Fruit fly (Drosophila melanogaster) whole organism, embryonic: Measurements from ENCODE around the gene moody.

ENCODE experiments used
- Adf1 ChIP-seq: fragments of 200-800 bp; sonication (Bioruptor generic); IDR thresholded peaks from 2 replicates; pipeline ENCODE4 v1.3.6; 2022; ENCODE audit warnings: missing biosample characterization, missing genetic modification characterization
- CG10565 ChIP-seq: fragments of 200-800 bp; sonication (Bioruptor generic); optimal IDR thresholded peaks from 3 replicates; lab custom pipeline; 2016; ENCODE audit warnings: missing biosample characterization, mild to moderate bottlenecking, missing genetic modification characterization
- CG10979 ChIP-seq: fragments of 200-800 bp; sonication (Bioruptor generic); optimal IDR thresholded peaks from 2 replicates; lab custom pipeline; 2018; ENCODE audit warnings: missing biosample characterization, mild to moderate bottlenecking, missing genetic modification characterization, moderate library complexity
- CG11247 ChIP-seq: fragments of 200-800 bp; sonication (Bioruptor generic); IDR thresholded peaks from 2 replicates; pipeline ENCODE4 v1.3.6; 2022; ENCODE audit warnings: missing biosample characterization, missing genetic modification characterization
- CG11398 ChIP-seq: fragments of 200-800 bp; sonication (Bioruptor generic); optimal IDR thresholded peaks from 2 replicates; lab custom pipeline; 2016; ENCODE audit warnings: missing biosample characterization, missing genetic modification characterization
- CG11723 ChIP-seq: fragments of 200-800 bp; sonication (Bioruptor generic); optimal IDR thresholded peaks from 2 replicates; lab custom pipeline; 2017; ENCODE audit warnings: missing biosample characterization, mild to moderate bottlenecking, missing genetic modification characterization
- CG13894 ChIP-seq: fragments of 200-800 bp; sonication (Bioruptor generic); optimal IDR thresholded peaks from 3 replicates; lab custom pipeline; 2018; ENCODE audit warnings: missing biosample characterization, mild to moderate bottlenecking, missing genetic modification characterization, moderate library complexity
- CG17361 ChIP-seq: fragments of 200-800 bp; sonication (Bioruptor generic); IDR thresholded peaks from 3 replicates; pipeline ENCODE4 v1.3.6; 2022; ENCODE audit warnings: missing biosample characterization, missing genetic modification characterization
- CG18764 ChIP-seq: fragments of 200-800 bp; sonication (Bioruptor generic); optimal IDR thresholded peaks from 3 replicates; lab custom pipeline; 2016; ENCODE audit warnings: missing biosample characterization, missing genetic modification characterization
- CG2120 ChIP-seq: fragments of 200-800 bp; sonication (Bioruptor generic); optimal IDR thresholded peaks from 3 replicates; lab custom pipeline; 2016; ENCODE audit warnings: missing biosample characterization, missing genetic modification characterization
- CG2129 ChIP-seq: fragments of 200-800 bp; sonication (Bioruptor generic); IDR thresholded peaks from 2 replicates; pipeline ENCODE4 v1.3.6; 2022; ENCODE audit warnings: missing biosample characterization, missing genetic modification characterization; ENCODE audit not compliant: partially characterized antibody
- CG3407 ChIP-seq: fragments of 200-800 bp; sonication (Bioruptor generic); optimal IDR thresholded peaks from 2 replicates; lab custom pipeline; 2018; ENCODE audit warnings: missing biosample characterization, mild to moderate bottlenecking, missing genetic modification characterization
- CG34422 ChIP-seq: fragments of 200-800 bp; sonication (Bioruptor generic); IDR thresholded peaks from 3 replicates; pipeline ENCODE4 v1.3.6; 2022; ENCODE audit warnings: missing biosample characterization, missing genetic modification characterization
- CG4617 ChIP-seq: fragments of 200-800 bp; sonication (Bioruptor generic); optimal IDR thresholded peaks from 3 replicates; lab custom pipeline; 2016; ENCODE audit warnings: missing biosample characterization, missing genetic modification characterization, borderline replicate concordance
- CG6689 ChIP-seq: fragments of 200-800 bp; sonication (Bioruptor generic); IDR thresholded peaks from 2 replicates; pipeline ENCODE4 v1.3.6; 2022; ENCODE audit warnings: missing biosample characterization, missing genetic modification characterization
- CG6791 ChIP-seq: fragments of 200-800 bp; sonication (Bioruptor generic); IDR thresholded peaks from 3 replicates; pipeline ENCODE4 v1.3.6; 2022; ENCODE audit warnings: missing biosample characterization, missing genetic modification characterization; ENCODE audit not compliant: partially characterized antibody
- CG7963 ChIP-seq: fragments of 200-800 bp; sonication (Bioruptor generic); IDR thresholded peaks from 3 replicates; pipeline ENCODE4 v1.3.6; 2022; ENCODE audit warnings: missing biosample characterization, missing genetic modification characterization; ENCODE audit not compliant: partially characterized antibody
- CG8290 ChIP-seq, 3 experiments: fragments of 200-800 bp; sonication (Bioruptor generic); optimal IDR thresholded peaks; 2 replicates each; lab custom pipeline; 2016 to 2019; ENCODE audit warnings: missing biosample characterization in 3 of 3, missing genetic modification characterization in 3 of 3, mild to moderate bottlenecking in 2 of 3, moderate library complexity in 1 of 3
- CG8359 ChIP-seq: fragments of 200-800 bp; sonication (Bioruptor generic); optimal IDR thresholded peaks from 2 replicates; lab custom pipeline; 2017; ENCODE audit warnings: missing biosample characterization, mild to moderate bottlenecking, missing genetic modification characterization, borderline replicate concordance
- CG8924 ChIP-seq: fragments of 200-800 bp; optimal IDR thresholded peaks from 3 replicates; lab custom pipeline; 2019; ENCODE audit warnings: missing biosample characterization, mild to moderate bottlenecking, missing genetic modification characterization, moderate library complexity
- CG9609 ChIP-seq: fragments of 200-800 bp; sonication (Bioruptor generic); optimal IDR thresholded peaks from 3 replicates; lab custom pipeline; 2016; ENCODE audit warnings: missing biosample characterization, missing genetic modification characterization
- CG9727 ChIP-seq: fragments of 200-800 bp; sonication (Bioruptor generic); optimal IDR thresholded peaks from 3 replicates; lab custom pipeline; 2017; ENCODE audit warnings: missing biosample characterization, mild to moderate bottlenecking, missing genetic modification characterization
- CG9817 ChIP-seq: fragments of 200-800 bp; sonication (Bioruptor generic); optimal IDR thresholded peaks from 2 replicates; lab custom pipeline; 2018; ENCODE audit warnings: missing biosample characterization, mild to moderate bottlenecking, missing genetic modification characterization, moderate library complexity
- Dfd ChIP-seq, 2 experiments: fragments of >200 bp; optimal IDR thresholded peaks; 2 replicates each; lab custom pipeline; 2017; ENCODE audit warnings: missing biosample characterization in 2 of 2, missing genetic modification characterization in 2 of 2
- Doc2 ChIP-seq: fragments of 200-800 bp; sonication (Bioruptor generic); IDR thresholded peaks from 2 replicates; pipeline ENCODE4 v1.3.6; 2022; ENCODE audit warnings: missing biosample characterization, missing genetic modification characterization
- Dp ChIP-seq: fragments of 200-800 bp; sonication (Bioruptor generic); optimal IDR thresholded peaks from 2 replicates; lab custom pipeline; 2018; ENCODE audit warnings: missing biosample characterization, mild to moderate bottlenecking, missing genetic modification characterization, moderate library complexity
- Drgx ChIP-seq: fragments of 200-800 bp; sonication (Bioruptor generic); IDR thresholded peaks from 2 replicates; pipeline ENCODE4 v1.3.6; 2022; ENCODE audit warnings: missing biosample characterization, missing genetic modification characterization
- Elba2 ChIP-seq: fragments of 200-800 bp; sonication (Bioruptor generic); optimal IDR thresholded peaks from 3 replicates; lab custom pipeline; 2016; ENCODE audit warnings: missing biosample characterization, missing genetic modification characterization
- Gsc ChIP-seq: fragments of 200-800 bp; sonication (Bioruptor generic); IDR thresholded peaks from 2 replicates; pipeline ENCODE4 v1.3.6; 2022; ENCODE audit warnings: missing biosample characterization, missing genetic modification characterization
- Nf-YA ChIP-seq: fragments of 200-800 bp; sonication (Bioruptor generic); IDR thresholded peaks from 2 replicates; pipeline ENCODE4 v1.3.6; 2022; ENCODE audit warnings: missing biosample characterization, missing genetic modification characterization
- Sry-β ChIP-seq: fragments of 200-800 bp; sonication (Bioruptor generic); optimal IDR thresholded peaks from 2 replicates; lab custom pipeline; 2018; ENCODE audit warnings: missing biosample characterization, mild to moderate bottlenecking, missing genetic modification characterization, moderate library complexity
- Ssrp ChIP-seq: fragments of 200-800 bp; sonication (Bioruptor generic); optimal IDR thresholded peaks from 2 replicates; lab custom pipeline; 2018; ENCODE audit warnings: missing biosample characterization, mild to moderate bottlenecking, missing genetic modification characterization, moderate library complexity
- al ChIP-seq: fragments of 200-800 bp; sonication (Bioruptor generic); IDR thresholded peaks from 2 replicates; pipeline ENCODE4 v1.3.6; 2022; ENCODE audit warnings: missing biosample characterization, missing genetic modification characterization
- ase ChIP-seq: fragments of 200-800 bp; sonication (Bioruptor generic); IDR thresholded peaks from 3 replicates; pipeline ENCODE4 v1.3.6; 2022; ENCODE audit warnings: missing biosample characterization, missing genetic modification characterization
- ems ChIP-seq: fragments of 200-800 bp; sonication (Bioruptor generic); optimal IDR thresholded peaks from 3 replicates; lab custom pipeline; 2016; ENCODE audit warnings: missing biosample characterization, missing genetic modification characterization
- eve ChIP-seq, 2 experiments: fragments of >200 bp; optimal IDR thresholded peaks; 2 replicates each; lab custom pipeline; 2017; ENCODE audit warnings: missing biosample characterization in 2 of 2, missing genetic modification characterization in 2 of 2
- ewg ChIP-seq: fragments of 200-800 bp; sonication (Bioruptor generic); optimal IDR thresholded peaks from 3 replicates; lab custom pipeline; 2017; ENCODE audit warnings: mild to moderate bottlenecking, missing biosample characterization, missing genetic modification reagents, missing genetic modification characterization
- fd102C ChIP-seq: fragments of 200-800 bp; sonication (Bioruptor generic); optimal IDR thresholded peaks from 2 replicates; lab custom pipeline; 2018; ENCODE audit warnings: missing biosample characterization, mild to moderate bottlenecking, missing genetic modification characterization, moderate library complexity
- gem ChIP-seq: fragments of 200-800 bp; sonication (Bioruptor generic); optimal IDR thresholded peaks from 2 replicates; lab custom pipeline; 2019; ENCODE audit warnings: missing biosample characterization, mild to moderate bottlenecking, missing genetic modification characterization, moderate library complexity
- grn ChIP-seq: fragments of 200-800 bp; sonication (Bioruptor generic); optimal IDR thresholded peaks from 3 replicates; lab custom pipeline; 2017; ENCODE audit warnings: missing biosample characterization, missing genetic modification characterization
- p53 ChIP-seq: fragments of 200-800 bp; sonication (Bioruptor generic); optimal IDR thresholded peaks from 2 replicates; lab custom pipeline; 2016; ENCODE audit warnings: missing biosample characterization, missing genetic modification characterization
- pum ChIP-seq: fragments of 200-800 bp; sonication (Bioruptor generic); optimal IDR thresholded peaks from 2 replicates; lab custom pipeline; 2016; ENCODE audit warnings: missing biosample characterization, missing genetic modification characterization
- salm ChIP-seq: fragments of 200-800 bp; sonication (Bioruptor generic); optimal IDR thresholded peaks from 2 replicates; lab custom pipeline; 2018; ENCODE audit warnings: missing biosample characterization, mild to moderate bottlenecking, missing genetic modification characterization
- sc ChIP-seq, 3 experiments: fragments of >200 bp in 2 of 3; fragments of 200-800 bp in 1 of 3; sonication (Bioruptor generic) in 1 of 3; optimal IDR thresholded peaks; 2 replicates in 2 of 3; 3 replicates in 1 of 3; lab custom pipeline; 2017; ENCODE audit warnings: mild to moderate bottlenecking in 1 of 3, missing biosample characterization in 1 of 3, missing genetic modification characterization in 1 of 3, missing genetic modification reagents in 1 of 3
- scrt ChIP-seq: fragments of 200-800 bp; sonication (Bioruptor generic); optimal IDR thresholded peaks from 2 replicates; lab custom pipeline; 2018; ENCODE audit warnings: missing biosample characterization, mild to moderate bottlenecking, missing genetic modification characterization, moderate library complexity
- sisA ChIP-seq: fragments of 200-800 bp; sonication (Bioruptor generic); IDR thresholded peaks from 2 replicates; pipeline ENCODE4 v1.3.6; 2022; ENCODE audit warnings: missing biosample characterization, missing genetic modification characterization
- tup ChIP-seq: fragments of 200-800 bp; sonication (Bioruptor generic); optimal IDR thresholded peaks from 2 replicates; lab custom pipeline; 2016; ENCODE audit warnings: missing biosample characterization, mild to moderate bottlenecking, missing genetic modification characterization, moderate library complexity
- unpg ChIP-seq: fragments of 200-800 bp; sonication (Bioruptor generic); optimal IDR thresholded peaks from 3 replicates; lab custom pipeline; 2018; ENCODE audit warnings: missing biosample characterization, mild to moderate bottlenecking, missing genetic modification characterization, moderate library complexity
- wdn ChIP-seq: fragments of 200-800 bp; sonication (Bioruptor generic); IDR thresholded peaks from 2 replicates; pipeline ENCODE4 v1.3.6; 2022; ENCODE audit warnings: missing biosample characterization, missing genetic modification characterization

Gene moody

DNA sequence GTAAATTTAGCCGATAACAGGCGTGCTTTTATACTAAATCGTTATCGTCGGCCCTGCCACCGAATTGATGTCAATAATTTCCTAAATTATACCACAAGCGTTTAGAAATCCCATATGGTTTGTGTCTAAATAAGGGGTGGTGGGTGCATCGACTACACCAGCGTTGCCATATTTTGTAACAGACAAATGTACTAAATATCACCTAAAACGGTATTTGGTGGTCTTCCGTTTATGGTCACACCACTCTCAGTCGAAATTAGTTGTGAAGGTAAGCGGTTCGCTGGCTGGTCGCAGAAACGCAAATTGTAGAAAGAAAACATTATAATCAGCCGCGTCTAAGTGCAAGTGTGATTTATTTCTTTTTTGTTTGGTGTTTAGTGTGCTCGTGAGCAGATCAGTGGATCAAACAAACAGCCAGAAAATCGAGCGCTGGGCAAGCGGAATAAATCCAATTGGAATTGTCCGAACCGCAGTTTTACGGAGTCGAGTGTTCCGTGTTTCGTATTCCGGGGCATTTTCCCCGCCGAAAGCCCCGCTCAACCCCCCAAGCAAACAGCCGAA, 30.5 kb upstream of the moody start, which contains the start of the genes CG16903 and Unc-76 (continued):
- peak; percentile 36 for TF ChIP-seq unpg (GFP tag; lab: Kevin White, UChicago)
- peak; percentile 51 for TF ChIP-seq scrt (GFP tag; lab: Kevin White, UChicago)
- peak; percentile 90 for TF ChIP-seq CG4617 (GFP tag; lab: Kevin White, UChicago)
- peak; percentile 22 for TF ChIP-seq CG2120 (GFP tag; lab: Kevin White, UChicago)
- peak; percentile 65 for TF ChIP-seq Dp (GFP tag; lab: Kevin White, UChicago)
- no peak for TF ChIP-seq Nf-YA
- TF ChIP-seq sisA, result no peak
- peak; percentile 31; the same call in 1 of the 3 replicates for TF ChIP-seq CG17361 (GFP tag; lab: Robert Waterston, UW)
- no peak for TF ChIP-seq CG3407 (GFP tag; lab: Kevin White, UChicago)
- TF ChIP-seq Doc2 (GFP tag; lab: Robert Waterston, UW), result no peak
- TF ChIP-seq CG10979 (tag; lab: Kevin White, UChicago), result peak; percentile 18
- TF ChIP-seq CG11247 (GFP tag; lab: Robert Waterston, UW), result no peak
- TF ChIP-seq CG11723, result peak; percentile 39
- TF ChIP-seq CG6689, result no peak
- TF ChIP-seq CG2129 (GFP tag; lab: Robert Waterston, UW), result no peak
- TF ChIP-seq ase (GFP tag; lab: Robert Waterston, UW), result no peak
- TF ChIP-seq gem, result no peak
- TF ChIP-seq CG8359 (GFP tag; lab: Kevin White, UChicago), result no peak
- peak; percentile 19 for TF ChIP-seq CG9817 (tag; lab: Kevin White, UChicago)
- no peak for TF ChIP-seq Dfd (GFP tag; optimal IDR thresholded peaks at IDR 0.05; lab: Kevin White, UChicago)
- no peak for TF ChIP-seq CG7963 (GFP tag; lab: Robert Waterston, UW)
- TF ChIP-seq CG13894 (tag; lab: Kevin White, UChicago), result peak; percentile 87
- TF ChIP-seq tup (GFP tag; lab: Kevin White, UChicago), result no peak
- TF ChIP-seq Ssrp (tag; lab: Kevin White, UChicago), result no peak
- TF ChIP-seq CG34422 (GFP tag; lab: Robert Waterston, UW), result 0 out of 3 replicates have a peak, but pooled peaks have one; percentile 28
- TF ChIP-seq salm, result peak; percentile 52
- peak; percentile 54 for TF ChIP-seq CG8290 (GFP tag; optimal IDR thresholded peaks at IDR 0.05; lab: Kevin White, UChicago)
- peak in 1 of 2 experiments; percentile 82 for TF ChIP-seq CG8290 (tag; optimal IDR thresholded peaks at IDR 0.05; lab: Kevin White, UChicago)
- no peak for TF ChIP-seq CG18764
- TF ChIP-seq p53 (GFP tag; lab: Kevin White, UChicago), result peak; percentile 66
- TF ChIP-seq Adf1 (GFP tag; lab: Robert Waterston, UW), result no peak; the same call in 1 of the 2 replicates
- peak; percentile 7 for TF ChIP-seq CG9727 (GFP tag; lab: Kevin White, UChicago)
- no peak for TF ChIP-seq wdn (GFP tag; lab: Robert Waterston, UW)
- no peak for TF ChIP-seq eve (GFP tag; optimal IDR thresholded peaks at IDR 0.05; lab: Kevin White, UChicago)
- TF ChIP-seq CG11398 (GFP tag; lab: Kevin White, UChicago), result no peak
- peak; percentile 78 for TF ChIP-seq CG8924
- TF ChIP-seq pum (GFP tag; lab: Kevin White, UChicago), result no peak
- no peak for TF ChIP-seq sc (optimal IDR thresholded peaks at IDR 0.05; lab: Kevin White, UChicago)
- no peak for TF ChIP-seq sc (GFP tag; optimal IDR thresholded peaks at IDR 0.05; lab: Kevin White, UChicago)
- no peak for TF ChIP-seq fd102C (GFP tag; lab: Kevin White, UChicago)
- TF ChIP-seq CG6791 (GFP tag; lab: Robert Waterston, UW), result 0 out of 3 replicates have a peak, but pooled peaks have one; percentile 49
- TF ChIP-seq Drgx (GFP tag; lab: Robert Waterston, UW), result no peak
- no peak for TF ChIP-seq ems (GFP tag; lab: Kevin White, UChicago)
- TF ChIP-seq al (GFP tag; lab: Robert Waterston, UW), result 0 out of 2 replicates have a peak, but pooled peaks have one; percentile 20
- no peak for TF ChIP-seq CG10565
- TF ChIP-seq ewg (GFP tag; lab: Kevin White, UChicago), result peak; percentile 18
- peak; percentile 36 for TF ChIP-seq Elba2 (GFP tag; lab: Kevin White, UChicago)
- no peak for TF ChIP-seq grn (GFP tag; lab: Kevin White, UChicago)
- TF ChIP-seq Gsc (GFP tag; lab: Robert Waterston, UW), result no peak
- TF ChIP-seq Sry-β (GFP tag; lab: Kevin White, UChicago), result no peak
- peak; percentile 35 for TF ChIP-seq CG9609
